Fruit fly (Drosophila melanogaster) whole organism, embryonic: ENCODE results near the gene CG11367.
A peak's percentile ranks its signal among the peaks of the same experiment; 100 is the strongest.

Source experiments
- Antp ChIP-seq: fragments of 200-800 bp; sonication (Bioruptor generic); optimal IDR thresholded peaks from 3 replicates; lab custom pipeline; 2016; ENCODE audit warnings: missing biosample characterization, missing genetic modification characterization
- Bteb2 ChIP-seq: fragments of 200-800 bp; sonication (Bioruptor generic); optimal IDR thresholded peaks from 2 replicates; lab custom pipeline; 2016; ENCODE audit warnings: missing biosample characterization, missing genetic modification characterization
- CG10979 ChIP-seq: fragments of 200-800 bp; sonication (Bioruptor generic); optimal IDR thresholded peaks from 2 replicates; lab custom pipeline; 2018; ENCODE audit warnings: missing biosample characterization, mild to moderate bottlenecking, missing genetic modification characterization, moderate library complexity
- CG12659 ChIP-seq: fragments of 200-800 bp; sonication (Bioruptor generic); optimal IDR thresholded peaks from 3 replicates; lab custom pipeline; 2017; ENCODE audit warnings: mild to moderate bottlenecking, missing biosample characterization, missing genetic modification reagents, missing genetic modification characterization
- CG12769 ChIP-seq: fragments of 200-800 bp; sonication (Bioruptor generic); optimal IDR thresholded peaks from 2 replicates; lab custom pipeline; 2019; ENCODE audit warnings: missing biosample characterization, mild to moderate bottlenecking, missing genetic modification characterization, moderate library complexity
- CG14050 ChIP-seq: fragments of 200-800 bp; sonication (Bioruptor generic); IDR thresholded peaks from 3 replicates; pipeline ENCODE4 v1.3.6; 2022; ENCODE audit warnings: missing biosample characterization, missing genetic modification characterization
- CG14667 ChIP-seq: fragments of 200-800 bp; sonication (Bioruptor generic); IDR thresholded peaks from 2 replicates; pipeline ENCODE4 v1.3.6; 2022; ENCODE audit warnings: missing biosample characterization, missing genetic modification characterization
- CG15479 ChIP-seq: fragments of 200-800 bp; sonication (Bioruptor generic); optimal IDR thresholded peaks from 3 replicates; lab custom pipeline; 2019; ENCODE audit warnings: missing biosample characterization, mild to moderate bottlenecking, missing genetic modification characterization, moderate library complexity
- CG2199 ChIP-seq: fragments of 200-800 bp; sonication (Bioruptor generic); IDR thresholded peaks from 3 replicates; pipeline ENCODE4 v1.3.6; 2022; ENCODE audit warnings: missing biosample characterization, missing genetic modification characterization
- CG2875 ChIP-seq: fragments of 200-800 bp; sonication (Bioruptor generic); optimal IDR thresholded peaks from 2 replicates; lab custom pipeline; 2017; ENCODE audit warnings: missing biosample characterization, mild to moderate bottlenecking, missing genetic modification characterization, missing genetic modification reagents
- CG32532 ChIP-seq: fragments of 200-800 bp; sonication (Bioruptor generic); IDR thresholded peaks from 2 replicates; pipeline ENCODE4 v1.3.6; 2022; ENCODE audit warnings: missing biosample characterization, missing genetic modification characterization
- CG32767 ChIP-seq: fragments of 200-800 bp; sonication (Bioruptor generic); IDR thresholded peaks from 2 replicates; pipeline ENCODE4 v1.3.6; 2022; ENCODE audit warnings: missing biosample characterization, missing genetic modification characterization
- CG4360 ChIP-seq: fragments of 200-800 bp; sonication (Bioruptor generic); IDR thresholded peaks from 2 replicates; pipeline ENCODE4 v1.3.6; 2022; ENCODE audit warnings: missing biosample characterization, missing genetic modification characterization
- CG4617 ChIP-seq: fragments of 200-800 bp; sonication (Bioruptor generic); optimal IDR thresholded peaks from 3 replicates; lab custom pipeline; 2016; ENCODE audit warnings: missing biosample characterization, missing genetic modification characterization, borderline replicate concordance
- CG4854 ChIP-seq: fragments of 200-800 bp; sonication (Bioruptor generic); optimal IDR thresholded peaks from 2 replicates; lab custom pipeline; 2016; ENCODE audit warnings: missing biosample characterization, missing genetic modification characterization, inconsistent platforms
- CG5180 ChIP-seq: fragments of 200-800 bp; sonication (Bioruptor generic); optimal IDR thresholded peaks from 3 replicates; lab custom pipeline; 2017; ENCODE audit warnings: missing biosample characterization, missing genetic modification characterization, mild to moderate bottlenecking, moderate library complexity, missing genetic modification reagents
- CG6689 ChIP-seq: fragments of 200-800 bp; sonication (Bioruptor generic); IDR thresholded peaks from 2 replicates; pipeline ENCODE4 v1.3.6; 2022; ENCODE audit warnings: missing biosample characterization, missing genetic modification characterization
- Dbx ChIP-seq: fragments of 200-800 bp; sonication (Bioruptor generic); IDR thresholded peaks from 3 replicates; pipeline ENCODE4 v1.3.6; 2022; ENCODE audit warnings: missing biosample characterization, missing genetic modification characterization
- Dek ChIP-seq: fragments of 200-800 bp; sonication (Bioruptor generic); optimal IDR thresholded peaks from 3 replicates; lab custom pipeline; 2019; ENCODE audit warnings: missing biosample characterization, mild to moderate bottlenecking, missing genetic modification characterization, moderate library complexity
- HHEX ChIP-seq: fragments of 200-800 bp; sonication (Bioruptor generic); optimal IDR thresholded peaks from 3 replicates; lab custom pipeline; 2017; ENCODE audit warnings: missing biosample characterization, mild to moderate bottlenecking, missing genetic modification characterization, missing genetic modification reagents
- Opbp ChIP-seq: fragments of 200-800 bp; sonication (Bioruptor generic); IDR thresholded peaks from 3 replicates; pipeline ENCODE4 v1.3.6; 2022; ENCODE audit warnings: missing biosample characterization, missing genetic modification characterization; ENCODE audit not compliant: partially characterized antibody
- Ptx1 ChIP-seq: fragments of 200-800 bp; sonication (Bioruptor generic); IDR thresholded peaks from 2 replicates; pipeline ENCODE4 v1.3.6; 2022; ENCODE audit warnings: missing biosample characterization, missing genetic modification characterization
- Taf1 ChIP-seq: fragments of 200-800 bp; sonication (Bioruptor generic); IDR thresholded peaks from 2 replicates; pipeline ENCODE4 v1.3.6; 2022; ENCODE audit warnings: missing biosample characterization, missing genetic modification characterization
- Xbp1 ChIP-seq: fragments of 200-800 bp; sonication (Bioruptor generic); optimal IDR thresholded peaks from 3 replicates; lab custom pipeline; 2016; ENCODE audit warnings: missing biosample characterization, mild to moderate bottlenecking, missing genetic modification characterization
- ac ChIP-seq: fragments of 200-800 bp; sonication (Bioruptor generic); optimal IDR thresholded peaks from 3 replicates; lab custom pipeline; 2017; ENCODE audit warnings: missing biosample characterization, mild to moderate bottlenecking, missing genetic modification characterization
- ara ChIP-seq: fragments of 200-800 bp; sonication (Bioruptor generic); IDR thresholded peaks from 2 replicates; pipeline ENCODE4 v1.3.6; 2022; ENCODE audit warnings: missing biosample characterization, missing genetic modification characterization
- bab2 ChIP-seq: fragments of 200-800 bp; sonication (Bioruptor generic); optimal IDR thresholded peaks from 2 replicates; lab custom pipeline; 2016; ENCODE audit warnings: missing biosample characterization, missing genetic modification characterization
- bbx ChIP-seq: fragments of 200-800 bp; sonication (Bioruptor generic); IDR thresholded peaks from 2 replicates; pipeline ENCODE4 v1.3.6; 2022; ENCODE audit warnings: missing biosample characterization, missing genetic modification characterization; ENCODE audit not compliant: partially characterized antibody
- bigmax ChIP-seq: fragments of 200-800 bp; sonication (Bioruptor generic); optimal IDR thresholded peaks from 2 replicates; lab custom pipeline; 2018; ENCODE audit warnings: missing biosample characterization, mild to moderate bottlenecking, missing genetic modification characterization
- chm ChIP-seq: fragments of 200-800 bp; sonication (Bioruptor generic); IDR thresholded peaks from 2 replicates; pipeline ENCODE4 v1.3.6; 2022; ENCODE audit warnings: missing biosample characterization, missing genetic modification characterization
- crol ChIP-seq: fragments of 200-800 bp; sonication (Bioruptor generic); IDR thresholded peaks from 2 replicates; pipeline ENCODE4 v1.3.6; 2022; ENCODE audit warnings: missing biosample characterization, missing genetic modification characterization
- cwo ChIP-seq: fragments of 200-800 bp; sonication (Bioruptor generic); optimal IDR thresholded peaks from 3 replicates; lab custom pipeline; 2017; ENCODE audit warnings: missing biosample characterization, missing genetic modification characterization, mild to moderate bottlenecking, moderate library complexity, missing genetic modification reagents
- dm ChIP-seq: fragments of 200-800 bp; sonication (Bioruptor generic); optimal IDR thresholded peaks from 3 replicates; lab custom pipeline; 2016; ENCODE audit warnings: missing biosample characterization, missing genetic modification characterization
- fd3F ChIP-seq: fragments of 200-800 bp; sonication (Bioruptor generic); optimal IDR thresholded peaks from 2 replicates; lab custom pipeline; 2018; ENCODE audit warnings: missing biosample characterization, mild to moderate bottlenecking, missing genetic modification characterization, moderate library complexity
- jigr1 ChIP-seq: fragments of 200-800 bp; sonication (Bioruptor generic); IDR thresholded peaks from 3 replicates; pipeline ENCODE4 v1.3.6; 2022; ENCODE audit warnings: missing biosample characterization, missing genetic modification characterization
- kah ChIP-seq: fragments of 200-800 bp; sonication (Bioruptor generic); optimal IDR thresholded peaks from 2 replicates; lab custom pipeline; 2018; ENCODE audit warnings: missing biosample characterization, mild to moderate bottlenecking, missing genetic modification characterization
- nom ChIP-seq: fragments of 200-800 bp; sonication (Bioruptor generic); optimal IDR thresholded peaks from 2 replicates; lab custom pipeline; 2017; ENCODE audit warnings: missing biosample characterization, missing genetic modification characterization, mild to moderate bottlenecking, moderate library complexity, missing genetic modification reagents
- oc ChIP-seq: fragments of 200-800 bp; sonication (Bioruptor generic); optimal IDR thresholded peaks from 2 replicates; lab custom pipeline; 2018; ENCODE audit warnings: missing biosample characterization, mild to moderate bottlenecking, missing genetic modification characterization, moderate library complexity
- prd ChIP-seq, 3 experiments: fragments of >200 bp in 2 of 3; fragments of 200-800 bp in 1 of 3; sonication (Bioruptor generic) in 1 of 3; optimal IDR thresholded peaks in 2 of 3; IDR thresholded peaks in 1 of 3; 2 replicates in 2 of 3; 3 replicates in 1 of 3; pipeline versions ENCODE4 v1.3.6 to Lab custom; 2017 to 2022; ENCODE audit warnings: missing biosample characterization in 1 of 3, missing genetic modification characterization in 1 of 3
- seq ChIP-seq: fragments of 200-800 bp; sonication (Bioruptor generic); IDR thresholded peaks from 2 replicates; pipeline ENCODE4 v1.3.6; 2022; ENCODE audit warnings: missing biosample characterization, missing genetic modification characterization
- shn ChIP-seq: fragments of 200-800 bp; sonication (Bioruptor generic); optimal IDR thresholded peaks from 3 replicates; lab custom pipeline; 2016; ENCODE audit warnings: missing biosample characterization, missing genetic modification characterization
- slbo ChIP-seq: fragments of 200-800 bp; sonication (Bioruptor generic); IDR thresholded peaks from 2 replicates; pipeline ENCODE4 v1.3.6; 2022; ENCODE audit warnings: missing biosample characterization, missing genetic modification characterization
- slou ChIP-seq: fragments of 200-800 bp; sonication (Bioruptor generic); optimal IDR thresholded peaks from 3 replicates; lab custom pipeline; 2016; ENCODE audit warnings: missing biosample characterization, missing genetic modification characterization
- sug ChIP-seq: fragments of 200-800 bp; optimal IDR thresholded peaks from 2 replicates; lab custom pipeline; 2019; ENCODE audit warnings: missing biosample characterization, mild to moderate bottlenecking, missing genetic modification characterization, moderate library complexity
- tx ChIP-seq: fragments of 200-800 bp; sonication (Bioruptor generic); optimal IDR thresholded peaks from 2 replicates; lab custom pipeline; 2016; ENCODE audit warnings: missing biosample characterization, missing genetic modification characterization
- wor ChIP-seq: fragments of 200-800 bp; sonication (Bioruptor generic); IDR thresholded peaks from 2 replicates; pipeline ENCODE4 v1.3.6; 2022; ENCODE audit warnings: missing biosample characterization, missing genetic modification characterization
- yki ChIP-seq: fragments of >200 bp; optimal IDR thresholded peaks from 3 replicates; lab custom pipeline; 2018
- zen2 ChIP-seq: fragments of 200-800 bp; sonication (Bioruptor generic); IDR thresholded peaks from 3 replicates; pipeline ENCODE4 v1.3.6; 2022; ENCODE audit warnings: missing biosample characterization, missing genetic modification characterization; ENCODE audit not compliant: partially characterized antibody

CG11367 gene

dm6 chr3L:22741389-22742120, 13.6 kb downstream of the CG11367 start, which contains the start of gene CG7369:
Gene CG7369 (plus strand): TSS chr3L:22741793.
- TF ChIP-seq Opbp (peak; percentile 53; the same call in 2 of the 3 replicates), CG14667 (GFP tag; lab: Robert Waterston, UW) (peak; percentile 65; the same call in 1 of the 2 replicates), zen2 (GFP tag; lab: Robert Waterston, UW) (peak; percentile 34; the same call in 1 of the 3 replicates), kah (GFP tag; lab: Kevin White, UChicago) (no peak), ac (no peak), CG10979 (tag; lab: Kevin White, UChicago) (peak; percentile 66), CG4854 (GFP tag; lab: Kevin White, UChicago) (peak; percentile 67), Ptx1 (GFP tag; lab: Robert Waterston, UW) (peak; percentile 85), bab2 (GFP tag; lab: Kevin White, UChicago) (peak; percentile 77), CG2199 (GFP tag; lab: Robert Waterston, UW) (0 out of 3 replicates have a peak, but pooled peaks have one; percentile 8), HHEX (GFP tag; lab: Kevin White, UChicago) (peak; percentile 80), fd3F (GFP tag; lab: Kevin White, UChicago) (peak; percentile 82), Dek (tag; lab: Kevin White, UChicago) (peak; percentile 82), yki (no peak), shn (peak; percentile 69), CG32532 (GFP tag; lab: Robert Waterston, UW) (peak; percentile 83), bbx (GFP tag; lab: Robert Waterston, UW) (peak; percentile 24; the same call in 1 of the 2 replicates), seq (GFP tag; lab: Robert Waterston, UW) (peak; percentile 62), Antp (GFP tag; lab: Kevin White, UChicago) (peak; percentile 85), bigmax (GFP tag; lab: Kevin White, UChicago) (no peak), dm (GFP tag; lab: Kevin White, UChicago) (peak; percentile 61), crol (GFP tag; lab: Robert Waterston, UW) (0 out of 2 replicates have a peak, but pooled peaks have one; percentile 8), cwo (GFP tag; lab: Kevin White, UChicago) (peak; percentile 76), prd (optimal IDR thresholded peaks at IDR 0.05; lab: Kevin White, UChicago) (no peak), prd (GFP tag; IDR thresholded peaks at IDR 0.05; lab: Robert Waterston, UW) (peak; percentile 87), CG4617 (GFP tag; lab: Kevin White, UChicago) (peak; percentile 62), CG12659 (peak; percentile 95), CG15479 (GFP tag; lab: Kevin White, UChicago) (peak; percentile 64), CG6689 (GFP tag; lab: Robert Waterston, UW) (peak; percentile 66), slbo (GFP tag; lab: Robert Waterston, UW) (peak; percentile 86), wor (GFP tag; lab: Robert Waterston, UW) (peak; percentile 63), ara (GFP tag; lab: Robert Waterston, UW) (peak; percentile 67), CG14050 (GFP tag; lab: Robert Waterston, UW) (peak; percentile 52; the same call in 2 of the 3 replicates), Taf1 (GFP tag; lab: Robert Waterston, UW) (no peak), Bteb2 (peak; percentile 73), tx (GFP tag; lab: Kevin White, UChicago) (peak; percentile 69), jigr1 (GFP tag; lab: Robert Waterston, UW) (peak; percentile 68; the same call in 1 of the 3 replicates), CG32767 (peak; percentile 59), oc (peak; percentile 47), chm (GFP tag; lab: Robert Waterston, UW) (peak; percentile 84), sug (tag; lab: Kevin White, UChicago) (peak; percentile 88), CG2875 (GFP tag; lab: Kevin White, UChicago) (peak; percentile 69), CG4360 (GFP tag; lab: Robert Waterston, UW) (no peak), slou (GFP tag; lab: Kevin White, UChicago) (peak; percentile 76), Dbx (GFP tag; lab: Robert Waterston, UW) (peak; percentile 89), Xbp1 (peak; percentile 85), CG12769 (tag; lab: Kevin White, UChicago) (peak; percentile 51), CG5180 (GFP tag; lab: Kevin White, UChicago) (peak; percentile 17), nom (GFP tag; lab: Kevin White, UChicago) (peak; percentile 39)
